Fruit fly (Drosophila melanogaster) whole organism, wandering third instar larva: Measurements from ENCODE around the gene Trf4-2.

Experiments
- CG32264 ChIP-seq: fragments of 200-800 bp; sonication (Bioruptor generic); optimal IDR thresholded peaks from 2 replicates; lab custom pipeline; 2016; ENCODE audit warnings: missing biosample characterization, missing genetic modification characterization
- GATAd ChIP-seq: sonication (Bioruptor generic); optimal IDR thresholded peaks from 2 replicates; lab custom pipeline; 2016; ENCODE audit warnings: missing biosample characterization, missing genetic modification characterization
- N ChIP-seq: fragments of >200 bp; optimal IDR thresholded peaks from 2 replicates; lab custom pipeline; 2018; ENCODE audit warnings: missing biosample characterization, missing external identifiers, missing genetic modification characterization
- OdsH ChIP-seq: fragments of 200-800 bp; sonication (Bioruptor generic); optimal IDR thresholded peaks from 2 replicates; lab custom pipeline; 2016; ENCODE audit warnings: missing biosample characterization, mild to moderate bottlenecking, missing genetic modification characterization
- brk ChIP-seq: fragments of 200-800 bp; sonication (Bioruptor generic); optimal IDR thresholded peaks from 2 replicates; lab custom pipeline; 2016; ENCODE audit warnings: missing biosample characterization, mild to moderate bottlenecking, missing genetic modification characterization
- pan ChIP-seq: fragments of >200 bp; optimal IDR thresholded peaks from 2 replicates; lab custom pipeline; 2017
- psq ChIP-seq: fragments of 200-800 bp; sonication (Bioruptor generic); optimal IDR thresholded peaks from 3 replicates; lab custom pipeline; 2017; ENCODE audit warnings: missing biosample characterization, mild to moderate bottlenecking, missing genetic modification characterization, moderate library complexity
- sage ChIP-seq: fragments of 200-800 bp; sonication (Bioruptor generic); optimal IDR thresholded peaks from 2 replicates; lab custom pipeline; 2016; ENCODE audit warnings: missing biosample characterization, mild to moderate bottlenecking, missing genetic modification characterization
- sv ChIP-seq: fragments of 200-800 bp; sonication (Bioruptor generic); optimal IDR thresholded peaks from 3 replicates; lab custom pipeline; 2016; ENCODE audit warnings: missing biosample characterization, missing genetic modification characterization
- usp ChIP-seq: fragments of >200 bp; optimal IDR thresholded peaks from 2 replicates; lab custom pipeline; 2017; ENCODE audit warnings: missing biosample characterization, missing genetic modification characterization
- woc ChIP-seq: sonication (Bioruptor generic); optimal IDR thresholded peaks from 2 replicates; lab custom pipeline; 2016; ENCODE audit warnings: missing biosample characterization, mild to moderate bottlenecking, missing genetic modification characterization

The Trf4-2 gene

dm6 chr3R:24976144-24976543 lies 51.1 kb downstream of the Trf4-2 start:
- no peak for TF ChIP-seq CG32264
- no peak for TF ChIP-seq sv (GFP tag; lab: Kevin White, UChicago)
- no peak for TF ChIP-seq usp (GFP tag; lab: Kevin White, UChicago)
- no peak for TF ChIP-seq N (GFP tag; lab: Kevin White, UChicago)
- no peak for TF ChIP-seq pan
- TF ChIP-seq OdsH (GFP tag; lab: Kevin White, UChicago) = no peak
- TF ChIP-seq GATAd (GFP tag; lab: Kevin White, UChicago) = no peak
- TF ChIP-seq psq (GFP tag; lab: Kevin White, UChicago) = no peak
- TF ChIP-seq sage (GFP tag; lab: Kevin White, UChicago) = no peak
- no peak for TF ChIP-seq brk (GFP tag; lab: Kevin White, UChicago)
- TF ChIP-seq woc (GFP tag; lab: Kevin White, UChicago) = no peak
